Fruit fly (Drosophila melanogaster): ENCODE measurements around the gene CG4928.

- TF ChIP-seq Pif1A (GFP tag; optimal IDR thresholded peaks at IDR 0.05), result no peak
- no peak for TF ChIP-seq EcR (GFP tag; optimal IDR thresholded peaks at IDR 0.05)
Measured at dm6 chrX:16902435-16902834, 10.5 kb upstream of the CG4928 start.
